Fruit fly (Drosophila melanogaster): Measurements from ENCODE around the gene hemo.

hemo gene

DNA sequence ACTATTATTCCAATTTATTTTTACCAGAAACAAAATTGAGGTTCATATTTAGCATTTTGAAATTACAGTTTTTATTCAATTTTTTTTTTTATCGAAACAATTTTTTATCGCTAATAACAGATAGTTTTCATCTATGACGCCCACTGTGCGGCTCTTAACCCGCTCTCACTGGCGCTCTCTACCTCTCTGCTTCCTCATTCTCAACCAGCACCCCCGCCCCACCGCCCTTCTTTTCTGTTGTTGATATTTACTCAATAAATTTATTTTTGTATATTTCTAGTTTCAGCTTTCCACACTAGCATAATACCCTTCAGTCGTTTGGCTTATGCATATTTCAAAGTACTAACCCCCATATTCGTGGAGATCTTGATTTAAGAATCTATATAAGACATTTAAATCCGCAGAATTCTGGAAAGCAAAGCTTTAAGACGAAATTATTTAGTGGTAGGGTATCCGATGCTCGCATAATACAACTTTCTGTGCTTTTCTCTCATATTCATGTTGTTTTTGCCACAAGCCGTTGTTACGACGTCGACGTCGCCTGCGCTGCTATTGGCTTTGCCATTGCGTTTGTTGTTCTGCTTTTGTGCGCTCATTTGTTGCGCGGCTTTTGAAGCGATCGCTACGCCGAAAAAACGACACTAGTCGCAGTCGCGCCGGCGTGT lies 19.0 kb upstream of the hemo start (continued):
- TF ChIP-seq lov (optimal IDR thresholded peaks at IDR 0.05) (no peak), lov (GFP tag; IDR thresholded peaks at IDR 0.05) (peak; percentile 94), CG1832 (GFP tag; optimal IDR thresholded peaks at IDR 0.05) (no peak), CG1233 (GFP tag; optimal IDR thresholded peaks at IDR 0.05) (peak; percentile 97), CG5953 (GFP tag; IDR thresholded peaks at IDR 0.05) (peak; percentile 75), CG12071 (GFP tag; optimal IDR thresholded peaks at IDR 0.05) (peak; percentile 93), MTF-1 (GFP tag; optimal IDR thresholded peaks at IDR 0.05; ENCODE audit: borderline replicate concordance) (peak; percentile 94), CG9797 (GFP tag; optimal IDR thresholded peaks at IDR 0.05) (peak; percentile 44), Meics (GFP tag; optimal IDR thresholded peaks at IDR 0.05) (peak; percentile 97), CG30403 (GFP tag; optimal IDR thresholded peaks at IDR 0.05) (peak; percentile 98), Bdp1 (GFP tag; optimal IDR thresholded peaks at IDR 0.05) (peak; percentile 92), zfh2 (GFP tag; optimal IDR thresholded peaks at IDR 0.05) (peak; percentile 93), nau (GFP tag; optimal IDR thresholded peaks at IDR 0.05) (peak; percentile 99), CG10543 (GFP tag; optimal IDR thresholded peaks at IDR 0.05) (peak; percentile 99), usp (GFP tag; optimal IDR thresholded peaks at IDR 0.05) (no peak), sug (tag; optimal IDR thresholded peaks at IDR 0.05) (peak; percentile 96), CG6813 (GFP tag; optimal IDR thresholded peaks at IDR 0.05) (peak; percentile 93), Xrp1 (GFP tag; IDR thresholded peaks at IDR 0.05) (peak; percentile 96), CG6272 (GFP tag; IDR thresholded peaks at IDR 0.05) (peak; percentile 86), CG17385 (GFP tag; optimal IDR thresholded peaks at IDR 0.05) (peak; percentile 94), Rx (GFP tag; IDR thresholded peaks at IDR 0.05) (peak; percentile 92), CG4730 (GFP tag; IDR thresholded peaks at IDR 0.05) (peak; percentile 92), pros (GFP tag; optimal IDR thresholded peaks at IDR 0.05) (peak; percentile 69), CG2678 (tag; optimal IDR thresholded peaks at IDR 0.05) (peak; percentile 98), toy (GFP tag; IDR thresholded peaks at IDR 0.05) (peak; percentile 77), HmgD (GFP tag; optimal IDR thresholded peaks at IDR 0.05) (peak; percentile 94), CG7556 (GFP tag; optimal IDR thresholded peaks at IDR 0.05) (peak; percentile 97), klu (GFP tag; IDR thresholded peaks at IDR 0.05) (peak; percentile 93), CG1529 (GFP tag; optimal IDR thresholded peaks at IDR 0.05) (peak; percentile 97), CG6175 (GFP tag; IDR thresholded peaks at IDR 0.05) (peak; percentile 94), CG7987 (GFP tag; optimal IDR thresholded peaks at IDR 0.05) (peak; percentile 96), Abd-B (GFP tag; optimal IDR thresholded peaks at IDR 0.05) (peak; percentile 97), wek (GFP tag; optimal IDR thresholded peaks at IDR 0.05) (peak; percentile 88), CG14965 (GFP tag; optimal IDR thresholded peaks at IDR 0.05; ENCODE audit: borderline replicate concordance) (peak; percentile 89), fru (optimal IDR thresholded peaks at IDR 0.05) (no peak), fd64A (GFP tag; optimal IDR thresholded peaks at IDR 0.05) (peak; percentile 95), CG2202 (tag; optimal IDR thresholded peaks at IDR 0.05) (peak; percentile 96), ranshi (GFP tag; IDR thresholded peaks at IDR 0.05) (peak; percentile 94), yki (optimal IDR thresholded peaks at IDR 0.05) (no peak), Hand (GFP tag; optimal IDR thresholded peaks at IDR 0.05) (peak; percentile 80), dysf (GFP tag; IDR thresholded peaks at IDR 0.05) (peak; percentile 97), TFAM (GFP tag; optimal IDR thresholded peaks at IDR 0.05) (peak; percentile 86), lmd (GFP tag; IDR thresholded peaks at IDR 0.05) (peak; percentile 96), Sox100B (GFP tag; optimal IDR thresholded peaks at IDR 0.05) (peak; percentile 99), Max (GFP tag; optimal IDR thresholded peaks at IDR 0.05) (peak; percentile 97), p53 (GFP tag; optimal IDR thresholded peaks at IDR 0.05) (peak; percentile 89), CG12942 (GFP tag; optimal IDR thresholded peaks at IDR 0.05) (peak; percentile 97), CG2129 (GFP tag; IDR thresholded peaks at IDR 0.05; ENCODE audit: partially characterized antibody) (no peak), croc (GFP tag; conservative IDR thresholded peaks at IDR 0.05) (peak; percentile 95), jigr1 (GFP tag; IDR thresholded peaks at IDR 0.05) (peak; percentile 94), ssp (GFP tag; IDR thresholded peaks at IDR 0.05) (peak; percentile 90)
